Fruit fly (Drosophila melanogaster) whole organism, adult: ENCODE results near the gene IscU.

Experiments used
- CG11617 ChIP-seq: fragments of 200-800 bp; sonication (Bioruptor generic); optimal IDR thresholded peaks from 2 replicates; lab custom pipeline; 2017; ENCODE audit warnings: mild to moderate bottlenecking, missing biosample characterization, missing genetic modification reagents, missing genetic modification characterization
- CG12768 ChIP-seq: fragments of 200-800 bp; sonication (Bioruptor generic); optimal IDR thresholded peaks from 2 replicates; lab custom pipeline; 2017; ENCODE audit warnings: missing biosample characterization, missing genetic modification characterization, mild to moderate bottlenecking, moderate library complexity, missing genetic modification reagents
- CG14711 ChIP-seq: fragments of 200-800 bp; sonication (Bioruptor generic); optimal IDR thresholded peaks from 2 replicates; lab custom pipeline; 2018; ENCODE audit warnings: missing biosample characterization, mild to moderate bottlenecking, missing genetic modification characterization, moderate library complexity
- CG1620 ChIP-seq: fragments of 200-800 bp; sonication (Bioruptor generic); optimal IDR thresholded peaks from 2 replicates; lab custom pipeline; 2016; ENCODE audit warnings: missing biosample characterization, missing genetic modification characterization
- CG33017 ChIP-seq: fragments of 200-800 bp; sonication (Bioruptor generic); optimal IDR thresholded peaks from 2 replicates; lab custom pipeline; 2018; ENCODE audit warnings: missing biosample characterization, mild to moderate bottlenecking, missing genetic modification characterization, moderate library complexity
- CG5204 ChIP-seq: fragments of 200-800 bp; sonication (Bioruptor generic); optimal IDR thresholded peaks from 2 replicates; lab custom pipeline; 2016; ENCODE audit warnings: missing biosample characterization, missing genetic modification characterization
- CG7045 ChIP-seq: fragments of 200-800 bp; sonication (Bioruptor generic); optimal IDR thresholded peaks from 2 replicates; lab custom pipeline; 2017; ENCODE audit warnings: missing biosample characterization, mild to moderate bottlenecking, missing genetic modification characterization
- CG7101 ChIP-seq: fragments of 200-800 bp; sonication (Bioruptor generic); optimal IDR thresholded peaks from 2 replicates; lab custom pipeline; 2018; ENCODE audit warnings: missing biosample characterization, mild to moderate bottlenecking, missing genetic modification characterization, moderate library complexity
- Clk ChIP-seq: fragments of 200-800 bp; sonication (Bioruptor generic); optimal IDR thresholded peaks from 2 replicates; lab custom pipeline; 2017; ENCODE audit warnings: missing biosample characterization, missing genetic modification characterization
- Crg-1 ChIP-seq: fragments of 200-800 bp; sonication (Bioruptor generic); optimal IDR thresholded peaks from 2 replicates; lab custom pipeline; 2016; ENCODE audit warnings: missing biosample characterization, missing genetic modification characterization
- Hr96 ChIP-seq: fragments of 200-800 bp; sonication (Bioruptor generic); optimal IDR thresholded peaks from 2 replicates; lab custom pipeline; 2016; ENCODE audit warnings: missing biosample characterization, missing genetic modification characterization
- Mnt ChIP-seq: fragments of 200-800 bp; sonication (Bioruptor generic); optimal IDR thresholded peaks from 2 replicates; lab custom pipeline; 2016; ENCODE audit warnings: missing biosample characterization, mild to moderate bottlenecking, missing genetic modification characterization
- bab1 ChIP-seq: fragments of 200-800 bp; sonication (Bioruptor generic); optimal IDR thresholded peaks from 3 replicates; lab custom pipeline; 2019; ENCODE audit warnings: missing biosample characterization, mild to moderate bottlenecking, missing genetic modification characterization, moderate library complexity
- cic ChIP-seq: fragments of 200-800 bp; sonication (Bioruptor generic); optimal IDR thresholded peaks from 2 replicates; lab custom pipeline; 2017; ENCODE audit warnings: missing biosample characterization, mild to moderate bottlenecking, missing genetic modification characterization, moderate library complexity
- cnc ChIP-seq, 2 experiments: fragments of >200 bp; optimal IDR thresholded peaks; 2 replicates each; lab custom pipeline; 2017
- kay ChIP-seq: fragments of 200-800 bp; sonication (Bioruptor generic); peaks from one replicate; lab custom pipeline; 2016; ENCODE audit warnings: missing biosample characterization, missing genetic modification characterization, borderline replicate concordance
- ovo ChIP-seq: fragments of 200-800 bp; sonication (Bioruptor generic); optimal IDR thresholded peaks from 2 replicates; lab custom pipeline; 2016; ENCODE audit warnings: missing biosample characterization, missing genetic modification characterization
- pad ChIP-seq: fragments of 200-800 bp; sonication (Bioruptor generic); optimal IDR thresholded peaks from 3 replicates; lab custom pipeline; 2017; ENCODE audit warnings: missing biosample characterization, missing genetic modification characterization, mild to moderate bottlenecking, moderate library complexity, missing genetic modification reagents
- tj ChIP-seq: fragments of 200-800 bp; sonication (Bioruptor generic); optimal IDR thresholded peaks from 3 replicates; lab custom pipeline; 2017; ENCODE audit warnings: missing biosample characterization, mild to moderate bottlenecking, missing genetic modification characterization, moderate library complexity
- toe ChIP-seq: fragments of 200-800 bp; sonication (Bioruptor generic); optimal IDR thresholded peaks from 2 replicates; lab custom pipeline; 2016; ENCODE audit warnings: missing biosample characterization, missing genetic modification characterization

IscU gene

DNA sequence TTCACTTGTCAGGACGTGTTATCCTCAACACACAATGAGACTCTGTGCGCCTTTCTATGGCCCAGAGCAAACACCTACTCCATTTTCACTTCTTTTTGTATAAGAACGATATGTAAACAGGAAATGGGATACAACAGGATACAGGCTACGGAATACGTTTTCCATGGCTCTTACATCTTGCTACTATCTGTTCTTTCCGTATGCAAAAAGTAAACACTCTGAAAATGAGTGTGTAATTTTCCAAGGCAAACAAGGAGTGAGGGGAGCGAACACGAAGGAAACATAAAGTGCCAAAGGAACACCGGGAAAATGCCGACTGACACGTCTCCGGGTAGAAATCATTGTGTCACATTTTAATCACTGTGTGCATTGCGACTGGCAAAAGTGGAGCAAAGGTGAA lies 26.6 kb upstream of the IscU start:
- no peak for TF ChIP-seq Hr96 (GFP tag; lab: Kevin White, UChicago)
- TF ChIP-seq CG7101 (tag; lab: Kevin White, UChicago) = no peak
- no peak for TF ChIP-seq cnc (optimal IDR thresholded peaks at IDR 0.05; lab: Kevin White, UChicago)
- TF ChIP-seq CG1620 (GFP tag; lab: Kevin White, UChicago) = no peak
- TF ChIP-seq bab1 (GFP tag; lab: Kevin White, UChicago) = no peak
- TF ChIP-seq kay = no peak
- TF ChIP-seq cic = no peak
- TF ChIP-seq Clk (GFP tag; lab: Kevin White, UChicago) = no peak

DNA sequence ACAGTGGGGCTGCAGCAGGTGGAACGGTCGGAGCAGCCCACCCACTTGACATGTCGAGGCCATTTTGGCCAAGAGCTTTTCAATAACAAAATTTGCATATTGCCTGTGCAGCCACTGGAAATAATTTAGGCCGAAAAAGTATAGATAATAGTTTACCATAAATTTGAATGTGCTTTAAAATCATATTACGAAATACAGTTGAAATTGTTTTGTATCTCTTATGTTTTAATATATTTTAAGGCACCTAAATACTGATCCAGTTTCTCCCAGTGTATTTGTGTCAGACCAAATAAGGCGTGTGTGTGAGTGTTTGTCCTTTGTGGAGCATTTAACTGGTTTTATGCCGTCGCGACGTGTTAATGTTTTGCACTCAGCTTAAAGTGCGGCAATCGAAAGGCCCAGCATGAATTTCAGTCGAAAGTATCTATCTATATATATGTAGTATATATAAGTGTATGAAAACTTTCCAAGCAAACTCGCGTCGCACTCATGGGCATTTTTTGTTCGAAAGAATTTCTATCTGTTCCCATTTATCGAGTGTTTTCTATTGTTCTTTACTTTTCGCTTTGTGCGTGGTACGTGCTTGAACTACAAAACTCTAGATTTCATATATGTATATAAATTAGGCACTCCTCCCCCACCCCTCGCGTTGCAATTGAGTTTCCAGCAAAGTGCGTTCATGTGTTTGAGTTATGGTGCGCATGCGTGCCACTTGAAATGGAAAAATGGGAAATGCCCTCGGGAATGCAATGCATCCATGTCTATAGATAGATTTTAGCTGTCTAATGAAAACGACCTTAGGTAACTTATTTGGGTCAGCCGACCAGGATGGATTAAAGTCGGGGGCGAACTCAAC lies 25.6 kb upstream of the IscU start:
- TF ChIP-seq Crg-1 (GFP tag; lab: Kevin White, UChicago) = no peak
- TF ChIP-seq Mnt (GFP tag; lab: Kevin White, UChicago) = no peak
- TF ChIP-seq cnc (optimal IDR thresholded peaks at IDR 0.05; lab: Kevin White, UChicago) = no peak
- TF ChIP-seq CG11617 = no peak
- no peak for TF ChIP-seq bab1 (GFP tag; lab: Kevin White, UChicago)
- TF ChIP-seq CG33017 (tag; lab: Kevin White, UChicago) = no peak

DNA sequence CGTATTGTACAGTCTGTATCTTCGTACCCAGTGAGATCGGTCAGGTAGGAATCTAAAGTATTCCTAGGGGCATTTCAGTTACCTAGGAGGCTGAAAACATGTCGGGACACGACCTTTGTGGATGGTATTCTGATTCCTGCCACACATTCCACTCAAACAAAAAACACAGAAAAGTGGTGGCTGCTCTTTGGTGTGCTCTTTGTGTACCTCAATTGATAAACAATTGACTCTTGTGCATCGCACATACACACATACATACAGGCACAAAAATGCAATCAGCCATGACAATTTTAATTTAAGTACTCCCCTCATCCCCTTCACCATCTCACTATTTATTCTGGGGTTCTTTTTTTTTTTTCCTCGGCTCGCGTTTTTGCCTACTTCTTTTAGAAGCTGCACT lies 24.2 kb upstream of the IscU start:
- peak; percentile 4 for TF ChIP-seq tj (GFP tag; lab: Kevin White, UChicago)
- TF ChIP-seq ovo = no peak

DNA sequence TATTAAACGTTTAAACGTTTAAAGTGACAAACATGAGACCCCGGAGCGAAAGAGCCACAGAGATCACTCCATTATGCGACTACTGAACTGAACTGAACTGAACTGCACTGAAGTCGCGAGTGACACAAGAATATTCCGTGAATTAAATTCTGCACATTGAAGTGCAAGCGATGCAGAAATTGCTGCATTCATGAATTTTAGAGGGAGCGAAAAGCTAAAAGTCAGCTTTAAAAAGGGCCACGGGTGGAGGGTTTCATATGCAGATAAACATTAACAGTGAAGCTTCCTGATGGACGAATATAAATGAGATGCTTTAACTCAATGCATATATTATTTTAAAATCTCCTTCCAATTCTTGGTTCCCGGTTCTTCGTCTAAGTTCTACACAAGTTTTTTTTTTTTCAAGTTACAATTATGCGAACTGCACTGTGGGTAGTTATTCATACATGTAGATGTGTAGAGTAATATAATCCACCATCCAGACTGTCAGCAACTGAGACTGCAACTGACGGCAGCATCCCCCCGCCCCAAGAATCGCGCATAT lies 23.2 kb upstream of the IscU start:
- peak; percentile 99 for TF ChIP-seq tj (GFP tag; lab: Kevin White, UChicago)
- peak; percentile 45 for TF ChIP-seq CG14711 (tag; lab: Kevin White, UChicago)
- no peak for TF ChIP-seq Mnt (GFP tag; lab: Kevin White, UChicago)
- no peak for TF ChIP-seq Clk (GFP tag; lab: Kevin White, UChicago)
- no peak for TF ChIP-seq cic
- peak; percentile 37 for TF ChIP-seq pad (GFP tag; lab: Kevin White, UChicago)
- TF ChIP-seq CG7101 (tag; lab: Kevin White, UChicago) = peak; percentile 28
- TF ChIP-seq Crg-1 (GFP tag; lab: Kevin White, UChicago) = no peak
- peak; percentile 50 for TF ChIP-seq bab1 (GFP tag; lab: Kevin White, UChicago)

DNA sequence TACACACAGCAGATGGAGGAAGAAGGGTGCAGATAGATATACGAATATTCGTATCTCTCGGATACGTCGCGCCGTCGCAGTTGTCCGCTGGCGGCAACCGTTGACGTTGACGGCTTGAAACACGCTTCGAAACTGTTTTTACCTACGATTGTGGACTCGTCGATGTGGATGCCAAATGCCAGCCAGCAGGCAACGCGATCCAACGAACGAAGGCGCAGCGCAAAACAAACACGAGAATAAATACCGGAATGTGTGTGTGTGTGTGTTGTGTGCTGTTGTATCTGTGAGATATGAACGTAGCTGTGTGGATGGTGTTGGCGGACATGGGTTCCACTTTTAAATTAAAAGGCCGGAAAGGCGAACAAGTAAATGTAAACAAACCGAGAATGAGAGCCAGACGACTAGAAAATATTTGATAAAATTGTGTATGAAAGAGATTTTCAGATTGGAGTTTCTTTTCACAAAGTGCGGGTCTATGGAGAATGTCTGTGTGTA lies 22.2 kb upstream of the IscU start:
- TF ChIP-seq ovo = peak; percentile 20
- peak; percentile 8 for TF ChIP-seq bab1 (GFP tag; lab: Kevin White, UChicago)
- peak; percentile 39 for TF ChIP-seq CG7045 (GFP tag; lab: Kevin White, UChicago)
- peak; percentile 58 for TF ChIP-seq CG7101 (tag; lab: Kevin White, UChicago)
- no peak for TF ChIP-seq CG14711 (tag; lab: Kevin White, UChicago)
- TF ChIP-seq Clk (GFP tag; lab: Kevin White, UChicago) = no peak
- peak; percentile 58 for TF ChIP-seq tj (GFP tag; lab: Kevin White, UChicago)
- peak; percentile 6 for TF ChIP-seq CG11617
- no peak for TF ChIP-seq cnc (optimal IDR thresholded peaks at IDR 0.05; lab: Kevin White, UChicago)
- no peak for TF ChIP-seq toe (GFP tag; lab: Kevin White, UChicago)
- TF ChIP-seq pad (GFP tag; lab: Kevin White, UChicago) = peak; percentile 7
- TF ChIP-seq cic = peak; percentile 49
- peak; percentile 64 for TF ChIP-seq Mnt (GFP tag; lab: Kevin White, UChicago)
- peak; percentile 3 for TF ChIP-seq CG33017 (tag; lab: Kevin White, UChicago)
- TF ChIP-seq Hr96 (GFP tag; lab: Kevin White, UChicago) = peak; percentile 3
- TF ChIP-seq kay = no peak
- no peak for TF ChIP-seq CG5204
- TF ChIP-seq CG1620 (GFP tag; lab: Kevin White, UChicago) = peak; percentile 16
- TF ChIP-seq CG12768 (GFP tag; lab: Kevin White, UChicago) = peak; percentile 44

DNA sequence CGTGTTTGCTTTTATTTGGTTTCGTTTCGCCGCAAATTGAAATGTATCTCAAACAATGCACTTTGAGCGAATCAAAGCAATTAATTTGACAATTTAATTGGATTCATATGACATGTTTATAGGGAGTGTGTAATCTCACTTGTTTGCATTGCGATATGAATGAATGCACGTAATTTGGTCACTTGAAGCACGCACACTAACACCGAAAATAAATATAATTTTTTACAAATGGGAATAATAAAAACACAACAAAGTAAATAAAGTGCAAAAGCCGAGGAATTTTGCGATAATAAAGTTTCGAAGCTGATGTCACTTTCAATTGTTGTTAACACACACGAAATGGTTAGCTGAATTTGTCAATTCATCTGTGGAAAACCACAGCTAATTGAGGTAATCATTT lies 21.0 kb upstream of the IscU start:
- TF ChIP-seq CG5204 (peak; percentile 2), pad (GFP tag; lab: Kevin White, UChicago) (no peak), CG14711 (tag; lab: Kevin White, UChicago) (no peak), CG12768 (GFP tag; lab: Kevin White, UChicago) (peak; percentile 40), Hr96 (GFP tag; lab: Kevin White, UChicago) (no peak), CG7101 (tag; lab: Kevin White, UChicago) (peak; percentile 25), cic (peak; percentile 83), kay (peak; percentile 67)
